Worm (Caenorhabditis elegans) whole organism, early embryonic: Measurements from ENCODE around the gene Y39B6A.42.

ENCODE experiments used
- B0310.2 ChIP-seq: sonication (generic microtip); optimal IDR thresholded peaks from 2 replicates; lab custom pipeline; 2016; ENCODE audit warnings: mild to moderate bottlenecking, missing genetic modification characterization, missing compliant biosample characterization
- aly-1 ChIP-seq: sonication (generic microtip); optimal IDR thresholded peaks from 2 replicates; lab custom pipeline; 2016; ENCODE audit warnings: missing genetic modification characterization, missing compliant biosample characterization
- ama-1 ChIP-seq: fragments of 150-350 bp; optimal IDR thresholded peaks from 2 replicates; lab custom pipeline; 2014
- ceh-13 ChIP-seq: fragments of 200-800 bp; sonication (Bioruptor generic); optimal IDR thresholded peaks from 2 replicates; lab custom pipeline; 2018; ENCODE audit warnings: mild to moderate bottlenecking, missing genetic modification characterization, missing compliant biosample characterization
- ceh-36 ChIP-seq: sonication (generic microtip); optimal IDR thresholded peaks from 2 replicates; lab custom pipeline; 2016; ENCODE audit warnings: missing genetic modification characterization, inconsistent platforms, missing compliant biosample characterization
- ets-7 ChIP-seq: sonication (generic microtip); optimal IDR thresholded peaks from 2 replicates; lab custom pipeline; 2016; ENCODE audit warnings: missing genotype, missing genetic modification characterization, missing compliant biosample characterization
- flt-1 ChIP-seq: fragments of 200-800 bp; sonication (Bioruptor generic); IDR thresholded peaks from 2 replicates; pipeline ENCODE4 v1.3.6; 2022; ENCODE audit warnings: missing genetic modification characterization, missing compliant biosample characterization
- hmg-4 ChIP-seq: fragments of 200-800 bp; sonication (Bioruptor generic); optimal IDR thresholded peaks from 2 replicates; lab custom pipeline; 2018; ENCODE audit warnings: mild to moderate bottlenecking, missing genetic modification characterization, missing compliant biosample characterization
- hnd-1 ChIP-seq: sonication (generic microtip); optimal IDR thresholded peaks from 2 replicates; lab custom pipeline; 2016; ENCODE audit warnings: missing genetic modification characterization, missing compliant biosample characterization
- pes-1 ChIP-seq: fragments of 200-800 bp; sonication (Bioruptor generic); IDR thresholded peaks from 2 replicates; pipeline ENCODE4 v1.3.6; 2022; ENCODE audit warnings: missing genetic modification reagents, missing genetic modification characterization, missing compliant biosample characterization
- sea-1 ChIP-seq: fragments of 200-800 bp; sonication (Bioruptor generic); conservative IDR thresholded peaks from 2 replicates; pipeline ENCODE4 v1.3.6; 2022; ENCODE audit warnings: missing genetic modification characterization, missing compliant biosample characterization
- tbx-11 ChIP-seq: fragments of 200-800 bp; sonication (Bioruptor generic); IDR thresholded peaks from 2 replicates; pipeline ENCODE4 v1.3.6; 2022; ENCODE audit warnings: missing genetic modification characterization, missing compliant biosample characterization
- tbx-37 ChIP-seq: fragments of 200-800 bp; sonication (Bioruptor generic); conservative IDR thresholded peaks from 2 replicates; pipeline ENCODE4 v1.3.6; 2022; ENCODE audit warnings: missing genetic modification reagents, missing genetic modification characterization, missing compliant biosample characterization
- tra-4 ChIP-seq: sonication (generic microtip); optimal IDR thresholded peaks from 2 replicates; lab custom pipeline; 2017; ENCODE audit warnings: missing genetic modification characterization, missing compliant biosample characterization

DNA sequence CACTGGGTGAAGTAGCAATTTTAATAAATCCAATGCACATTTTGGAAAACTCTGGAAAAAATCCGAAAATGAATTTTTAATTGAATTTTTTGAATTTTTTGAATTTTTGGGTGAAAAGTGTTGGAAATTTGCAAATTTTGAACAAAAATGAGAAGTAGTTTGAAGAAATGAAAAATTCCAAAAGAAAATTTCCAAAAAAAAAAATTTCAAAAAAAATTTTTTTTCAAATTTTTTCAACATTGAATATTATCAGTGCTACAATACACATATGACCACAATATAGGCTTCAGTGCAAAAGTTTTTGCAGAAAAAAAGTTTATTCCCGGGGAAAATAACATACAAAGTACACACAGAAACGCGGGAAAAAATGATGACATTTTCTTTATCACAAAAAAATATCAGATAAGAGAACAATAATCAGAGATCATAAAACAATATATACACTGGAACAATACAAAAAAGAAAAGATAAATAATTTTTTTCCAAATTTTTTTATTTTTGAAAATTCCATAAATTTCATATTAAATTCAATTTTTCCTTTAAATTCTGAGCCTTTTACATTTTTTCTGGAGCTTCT is 12.1 kb downstream of the Y39B6A.42 start, which contains the start of gene hrg-10:
- TF ChIP-seq B0310.2 (tag; lab: Kevin White, UChicago) (no peak), ceh-36 (tag; lab: Kevin White, UChicago) (no peak), tbx-37 (GFP tag; lab: Robert Waterston, UW) (no peak), ama-1 (lab: Kevin White, UChicago) (no peak), tbx-11 (GFP tag; lab: Robert Waterston, UW) (no peak), tra-4 (tag; lab: Kevin White, UChicago) (no peak), hnd-1 (tag; lab: Kevin White, UChicago) (no peak), ceh-13 (GFP tag; lab: Kevin White, UChicago) (no peak), flt-1 (no peak), aly-1 (tag; lab: Kevin White, UChicago) (no peak), hmg-4 (GFP tag; lab: Kevin White, UChicago) (no peak), pes-1 (GFP tag; lab: Robert Waterston, UW) (no peak), sea-1 (GFP tag; lab: Robert Waterston, UW) (no peak), ets-7 (no peak)
